Worm (Caenorhabditis elegans): ENCODE data around the gene lron-1.

DNA sequence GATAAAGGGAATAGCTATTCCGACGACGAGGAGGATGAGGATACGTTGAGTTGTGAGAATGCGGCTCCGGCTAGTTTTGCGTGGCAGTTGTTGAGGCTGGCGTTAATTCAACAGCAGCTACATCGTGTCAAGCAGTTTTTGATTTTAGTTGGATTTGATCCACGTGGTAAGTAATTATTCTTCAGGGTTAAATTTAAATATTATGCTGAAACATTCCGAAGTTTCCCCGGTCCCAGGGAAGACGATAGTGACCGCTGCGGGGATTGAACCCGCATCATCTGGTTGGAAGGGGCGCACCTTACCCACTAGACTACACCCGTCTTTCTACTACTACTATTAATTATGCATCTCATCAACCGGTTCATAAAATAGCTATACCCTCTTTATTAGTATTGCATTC is 48.7 kb downstream of the lron-1 start:
- TF ChIP-seq nhr-11 (tag; optimal IDR thresholded peaks at IDR 0.05) (no peak), egl-27 (tag; optimal IDR thresholded peaks at IDR 0.05) (no peak), pha-4 (tag; optimal IDR thresholded peaks at IDR 0.05) (no peak), skn-1 (tag; optimal IDR thresholded peaks at IDR 0.05) (no peak), sea-2 (GFP tag; optimal IDR thresholded peaks at IDR 0.05) (no peak), nhr-237 (tag; optimal IDR thresholded peaks at IDR 0.05) (no peak), unc-39 (tag; optimal IDR thresholded peaks at IDR 0.05) (no peak), ztf-11 (tag; optimal IDR thresholded peaks at IDR 0.05) (no peak), nhr-25 (tag; optimal IDR thresholded peaks at IDR 0.05) (no peak)

All from whole organism, L3 larva.